Worm (Caenorhabditis elegans) whole organism, L1 larva: ENCODE data around the gene K11D9.3.
A peak's percentile ranks its signal among the peaks of the same experiment; 100 is the strongest.

ENCODE experiments used
- C04F5.9 ChIP-seq: sonication (generic microtip); optimal IDR thresholded peaks from 2 replicates; lab custom pipeline; 2016; ENCODE audit warnings: missing genetic modification characterization, missing compliant biosample characterization
- F16B12.6 ChIP-seq: fragments of 150-350 bp; optimal IDR thresholded peaks from 2 replicates; lab custom pipeline; 2014; ENCODE audit warnings: missing biosample characterization, missing genetic modification characterization
- ama-1 ChIP-seq: fragments of 150-350 bp; optimal IDR thresholded peaks from 2 replicates; lab custom pipeline; 2014
- lin-15B ChIP-seq: fragments of 150-350 bp; sonication (generic microtip); optimal IDR thresholded peaks from 3 replicates; lab custom pipeline; 2014; ENCODE audit warnings: missing biosample characterization, missing genetic modification characterization
- mep-1 ChIP-seq: fragments of 150-350 bp; optimal IDR thresholded peaks from 2 replicates; lab custom pipeline; 2014; ENCODE audit warnings: missing biosample characterization, missing genetic modification characterization
- snpc-4 ChIP-seq: fragments of 150-350 bp; optimal IDR thresholded peaks from 2 replicates; lab custom pipeline; 2014; ENCODE audit warnings: missing biosample characterization, missing genetic modification characterization
- tbx-2 ChIP-seq: sonication (generic microtip); optimal IDR thresholded peaks from 2 replicates; lab custom pipeline; 2016; ENCODE audit warnings: missing genetic modification characterization, missing compliant biosample characterization
- unc-30 ChIP-seq: sonication (generic microtip); optimal IDR thresholded peaks from 2 replicates; lab custom pipeline; 2017; ENCODE audit warnings: missing biosample characterization, missing genetic modification characterization
- unc-98 ChIP-seq: fragments of 200-800 bp; sonication (Bioruptor generic); IDR thresholded peaks from 2 replicates; pipeline ENCODE4 v1.3.6; 2022; ENCODE audit warnings: missing genetic modification characterization, missing compliant biosample characterization

- TF ChIP-seq mep-1 (tag; lab: Kevin White, UChicago): peak; percentile 33
- TF ChIP-seq unc-30: no peak
- TF ChIP-seq tbx-2 (tag; lab: Kevin White, UChicago): peak; percentile 24
- no peak for TF ChIP-seq C04F5.9 (tag; lab: Kevin White, UChicago)
- no peak for TF ChIP-seq F16B12.6 (tag; lab: Kevin White, UChicago)
- no peak for TF ChIP-seq ama-1 (lab: Kevin White, UChicago)
- TF ChIP-seq unc-98 (GFP tag; lab: Robert Waterston, UW): peak; percentile 19; the same call in 1 of the 2 replicates
- no peak for TF ChIP-seq lin-15B (tag; lab: Kevin White, UChicago)
- TF ChIP-seq snpc-4 (tag; lab: Kevin White, UChicago): no peak
These were observed 14.0 kb upstream of the K11D9.3 start for ce11 chrIII:10816045-10816444.
